Fruit fly (Drosophila melanogaster): Measurements from ENCODE around the gene CG17776.

CG17776 gene

dm6 chrX:2213759-2214406 is 29.4 kb downstream of the CG17776 start, which contains the start of gene SmydA-8 (continued):
- TF ChIP-seq nom (GFP tag; optimal IDR thresholded peaks at IDR 0.05), result no peak
- no peak for TF ChIP-seq Max (GFP tag; optimal IDR thresholded peaks at IDR 0.05)
- TF ChIP-seq CG15601 (tag; optimal IDR thresholded peaks at IDR 0.05), result no peak
- no peak for TF ChIP-seq pita (GFP tag; optimal IDR thresholded peaks at IDR 0.05)
- TF ChIP-seq CG7271 (tag; optimal IDR thresholded peaks at IDR 0.05), result no peak
- TF ChIP-seq psq (GFP tag; optimal IDR thresholded peaks at IDR 0.05), result no peak
- TF ChIP-seq corto (GFP tag; optimal IDR thresholded peaks at IDR 0.05), result no peak
- TF ChIP-seq CG15011 (GFP tag; optimal IDR thresholded peaks at IDR 0.05), result no peak
- TF ChIP-seq az2 (GFP tag; optimal IDR thresholded peaks at IDR 0.05), result no peak
- TF ChIP-seq E2f1 (GFP tag; IDR thresholded peaks at IDR 0.05), result no peak
- no peak for TF ChIP-seq pan (optimal IDR thresholded peaks at IDR 0.05)
- no peak for TF ChIP-seq pan (GFP tag; optimal IDR thresholded peaks at IDR 0.05 in 1 of 2, IDR thresholded peaks at IDR 0.05 in 1 of 2)
- TF ChIP-seq peb (GFP tag; IDR thresholded peaks at IDR 0.05), result no peak
- TF ChIP-seq CG17829 (tag; optimal IDR thresholded peaks at IDR 0.05), result no peak
- TF ChIP-seq CG9817 (tag; optimal IDR thresholded peaks at IDR 0.05), result no peak
- no peak for TF ChIP-seq hth (optimal IDR thresholded peaks at IDR 0.05)
- no peak for TF ChIP-seq bsh (GFP tag; optimal IDR thresholded peaks at IDR 0.05)
- no peak for TF ChIP-seq CG4820 (GFP tag; optimal IDR thresholded peaks at IDR 0.05)

DNA sequence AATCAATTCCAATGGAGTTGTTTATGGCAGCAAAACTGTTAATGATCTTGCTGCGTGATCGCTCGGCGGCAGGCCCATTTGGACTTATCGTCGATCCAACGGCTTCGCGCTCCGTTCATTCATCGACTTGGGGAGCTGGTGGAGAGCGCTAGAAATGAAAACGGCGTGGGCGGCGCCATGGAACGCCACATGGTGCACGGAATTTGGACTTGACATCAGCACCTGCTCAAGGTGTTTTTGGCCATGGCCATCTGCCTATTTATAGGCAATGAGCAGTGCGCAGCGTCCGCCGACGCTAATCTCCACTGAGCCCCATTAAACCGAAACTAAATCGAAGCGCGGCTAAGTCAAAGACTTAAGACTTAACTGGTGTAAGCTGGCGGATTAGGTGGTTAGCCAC is 33.9 kb downstream of the CG17776 start:
- no peak for TF ChIP-seq Awh (GFP tag; IDR thresholded peaks at IDR 0.05)
- TF ChIP-seq CG8388 (GFP tag; optimal IDR thresholded peaks at IDR 0.05), result no peak
- no peak for TF ChIP-seq CG12299 (tag; optimal IDR thresholded peaks at IDR 0.05)
- no peak for TF ChIP-seq dati (GFP tag; IDR thresholded peaks at IDR 0.05)
- peak; percentile 80 for TF ChIP-seq sr (GFP tag; IDR thresholded peaks at IDR 0.05)
- peak; percentile 83 for TF ChIP-seq sd (tag; optimal IDR thresholded peaks at IDR 0.05)

DNA sequence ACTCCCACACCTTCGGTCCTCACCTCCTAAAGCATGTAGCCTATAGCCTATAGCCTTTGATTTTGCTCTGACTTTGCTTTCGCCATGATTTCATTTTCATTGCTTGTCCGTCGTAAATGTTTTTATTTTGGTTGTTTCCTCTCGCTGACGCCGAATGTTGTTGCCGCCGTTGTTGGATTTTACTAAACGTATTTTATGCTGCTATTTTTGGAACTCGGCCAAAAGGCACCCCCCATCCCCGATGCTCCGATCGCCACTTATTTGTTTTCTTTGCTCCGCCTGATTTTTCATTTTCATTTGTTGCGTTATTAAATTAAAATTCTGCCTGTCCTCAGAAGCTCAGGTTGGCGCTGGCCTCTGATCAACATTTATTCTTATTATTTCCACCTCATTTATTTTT is 34.7 kb downstream of the CG17776 start:
- TF ChIP-seq sd (tag; optimal IDR thresholded peaks at IDR 0.05) (peak; percentile 61), CG4328 (GFP tag; optimal IDR thresholded peaks at IDR 0.05) (peak; percentile 58), abd-A (tag; optimal IDR thresholded peaks at IDR 0.05) (peak; percentile 26), CkIIα-i1 (GFP tag; IDR thresholded peaks at IDR 0.05) (no peak), CG10543 (GFP tag; optimal IDR thresholded peaks at IDR 0.05) (peak; percentile 89), sr (GFP tag; IDR thresholded peaks at IDR 0.05) (peak; percentile 46; the same call in 1 of the 3 replicates), CG16863 (GFP tag; optimal IDR thresholded peaks at IDR 0.05) (no peak), Deaf1 (tag; optimal IDR thresholded peaks at IDR 0.05) (peak; percentile 18), chinmo (GFP tag; IDR thresholded peaks at IDR 0.05; ENCODE audit: partially characterized antibody) (0 out of 4 replicates have a peak, but pooled peaks have one; percentile 21), CG7987 (GFP tag; optimal IDR thresholded peaks at IDR 0.05) (no peak), CoRest (tag; optimal IDR thresholded peaks at IDR 0.05) (no peak)

DNA sequence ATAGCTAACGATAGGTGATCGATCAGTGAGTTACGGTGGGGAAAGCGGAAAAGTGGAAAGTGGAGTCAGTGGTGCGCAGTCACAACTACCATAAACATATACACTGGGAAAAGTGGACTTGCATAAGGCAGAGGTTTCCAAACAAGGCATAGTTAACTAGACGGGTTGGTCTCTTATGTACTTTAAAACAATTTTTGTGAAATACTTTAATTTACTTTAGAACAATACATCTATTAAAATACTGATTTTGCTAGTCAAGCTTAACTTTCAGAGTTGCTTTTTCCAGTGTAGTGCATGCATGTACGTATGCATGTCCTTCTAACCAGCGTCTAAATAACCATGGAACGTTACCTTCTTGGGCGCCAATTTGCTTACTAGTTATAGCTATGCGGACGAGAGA is 35.4 kb downstream of the CG17776 start:
- no peak for TF ChIP-seq NC2β (GFP tag; optimal IDR thresholded peaks at IDR 0.05)
- TF ChIP-seq CG1603 (tag; optimal IDR thresholded peaks at IDR 0.05), result peak; percentile 41
- no peak for TF ChIP-seq D19A (tag; optimal IDR thresholded peaks at IDR 0.05)
- TF ChIP-seq Mrtf (GFP tag; IDR thresholded peaks at IDR 0.05), result no peak
- TF ChIP-seq Side (GFP tag; optimal IDR thresholded peaks at IDR 0.05), result no peak
- no peak for TF ChIP-seq CG32532 (GFP tag; IDR thresholded peaks at IDR 0.05)
- TF ChIP-seq Antp (GFP tag; optimal IDR thresholded peaks at IDR 0.05), result no peak
- TF ChIP-seq CG17612 (GFP tag; IDR thresholded peaks at IDR 0.05), result no peak
- TF ChIP-seq Sin3A (optimal IDR thresholded peaks at IDR 0.05), result no peak
- no peak for TF ChIP-seq E2f2 (GFP tag; IDR thresholded peaks at IDR 0.05)
- no peak for TF ChIP-seq CG18599 (GFP tag; optimal IDR thresholded peaks at IDR 0.05)
- TF ChIP-seq CG17328 (GFP tag; IDR thresholded peaks at IDR 0.05), result 0 out of 2 replicates have a peak, but pooled peaks have one; percentile 21
- TF ChIP-seq CG6689 (GFP tag; IDR thresholded peaks at IDR 0.05), result no peak
- peak; percentile 22 for TF ChIP-seq CG7839 (tag; optimal IDR thresholded peaks at IDR 0.05)
- peak; percentile 51 for TF ChIP-seq Drgx (GFP tag; IDR thresholded peaks at IDR 0.05)
- TF ChIP-seq CG14667 (GFP tag; IDR thresholded peaks at IDR 0.05), result no peak
